Worm (Caenorhabditis elegans) whole organism, L2 larva: ENCODE measurements around the gene urb-1.
A peak's percentile ranks its signal among the peaks of the same experiment; 100 is the strongest.

Source experiments
- C34F6.9 ChIP-seq: fragments of 150-350 bp; optimal IDR thresholded peaks from 2 replicates; lab custom pipeline; 2014; ENCODE audit warnings: missing biosample characterization, missing genetic modification characterization
- F13H6.1 ChIP-seq: sonication (generic microtip); optimal IDR thresholded peaks from 2 replicates; lab custom pipeline; 2016; ENCODE audit warnings: missing genetic modification characterization, missing compliant biosample characterization
- Y55F3AM.14 ChIP-seq: fragments of 200-800 bp; sonication (Bioruptor generic); optimal IDR thresholded peaks from 2 replicates; lab custom pipeline; 2018; ENCODE audit warnings: mild to moderate bottlenecking, missing genetic modification characterization, missing compliant biosample characterization
- ZK546.5 ChIP-seq: sonication (generic microtip); optimal IDR thresholded peaks from 2 replicates; lab custom pipeline; 2017; ENCODE audit warnings: missing biosample characterization, missing genetic modification characterization
- alr-1 ChIP-seq: fragments of 150-350 bp; optimal IDR thresholded peaks from 2 replicates; lab custom pipeline; 2014; ENCODE audit warnings: missing biosample characterization, missing genetic modification characterization
- aly-2 ChIP-seq: fragments of 150-350 bp; optimal IDR thresholded peaks from 2 replicates; lab custom pipeline; 2014; ENCODE audit warnings: missing biosample characterization, missing genetic modification characterization
- ama-1 ChIP-seq: fragments of 150-350 bp; optimal IDR thresholded peaks from 2 replicates; lab custom pipeline; 2018; ENCODE audit warnings: inconsistent platforms
- blmp-1 ChIP-seq: sonication (generic microtip); optimal IDR thresholded peaks from 2 replicates; lab custom pipeline; 2017; ENCODE audit warnings: missing genetic modification characterization, mild to moderate bottlenecking, missing compliant biosample characterization, antibody characterized with exemption, moderate library complexity; ENCODE audit not compliant: insufficient read depth
- ceh-16 ChIP-seq: fragments of 150-350 bp; optimal IDR thresholded peaks from 2 replicates; lab custom pipeline; 2014; ENCODE audit warnings: missing biosample characterization, missing genetic modification characterization
- ceh-82 ChIP-seq: fragments of 150-350 bp; optimal IDR thresholded peaks from 2 replicates; lab custom pipeline; 2014; ENCODE audit warnings: missing biosample characterization, missing genetic modification characterization
- crh-2 ChIP-seq: sonication (generic microtip); optimal IDR thresholded peaks from 2 replicates; lab custom pipeline; 2017; ENCODE audit warnings: missing biosample characterization, missing genetic modification characterization
- dmd-4 ChIP-seq: sonication (generic microtip); optimal IDR thresholded peaks from 2 replicates; lab custom pipeline; 2017; ENCODE audit warnings: missing biosample characterization, missing genetic modification characterization
- elt-1 ChIP-seq: fragments of 150-350 bp; optimal IDR thresholded peaks from 2 replicates; lab custom pipeline; 2014; ENCODE audit warnings: missing biosample characterization, missing genetic modification characterization
- elt-3 ChIP-seq: sonication (generic microtip); optimal IDR thresholded peaks from 2 replicates; lab custom pipeline; 2017; ENCODE audit warnings: missing biosample characterization, missing genetic modification characterization
- fos-1 ChIP-seq: fragments of 150-350 bp; optimal IDR thresholded peaks from 2 replicates; lab custom pipeline; 2014; ENCODE audit warnings: missing biosample characterization, missing genetic modification characterization
- gmeb-1 ChIP-seq: fragments of 150-350 bp; optimal IDR thresholded peaks from 2 replicates; lab custom pipeline; 2014; ENCODE audit warnings: missing biosample characterization, missing genetic modification characterization
- lin-11 ChIP-seq: fragments of 150-350 bp; sonication (generic microtip); optimal IDR thresholded peaks from 2 replicates; lab custom pipeline; 2014; ENCODE audit warnings: missing biosample characterization, missing genetic modification characterization, inconsistent platforms, mixed read lengths
- lin-13 ChIP-seq: fragments of 150-350 bp; optimal IDR thresholded peaks from 2 replicates; lab custom pipeline; 2014; ENCODE audit warnings: missing biosample characterization, missing genetic modification reagents, missing genetic modification characterization
- lin-39 ChIP-seq: fragments of 150-350 bp; optimal IDR thresholded peaks from 2 replicates; lab custom pipeline; 2014; ENCODE audit warnings: missing biosample characterization, missing genetic modification reagents, missing genetic modification characterization
- lsy-2 ChIP-seq, 2 experiments: fragments of 150-350 bp in 1 of 2; sonication (generic microtip) in 1 of 2; optimal IDR thresholded peaks; 2 replicates each; lab custom pipeline; 2014 to 2017; ENCODE audit warnings: missing biosample characterization in 2 of 2, missing genetic modification characterization in 2 of 2
- mbf-1 ChIP-seq: sonication (generic microtip); optimal IDR thresholded peaks from 2 replicates; lab custom pipeline; 2017; ENCODE audit warnings: missing biosample characterization, missing genetic modification characterization
- mdl-1 ChIP-seq, 2 experiments: fragments of 150-350 bp in 1 of 2; sonication (generic microtip) in 1 of 2; optimal IDR thresholded peaks; 2 replicates each; lab custom pipeline; 2017; ENCODE audit warnings: missing biosample characterization in 2 of 2, missing genetic modification characterization in 2 of 2
- nhr-10 ChIP-seq: sonication (generic microtip); optimal IDR thresholded peaks from 2 replicates; lab custom pipeline; 2017; ENCODE audit warnings: missing biosample characterization, missing genetic modification characterization
- nhr-11 ChIP-seq: fragments of 150-350 bp; optimal IDR thresholded peaks from 2 replicates; lab custom pipeline; 2014; ENCODE audit warnings: missing biosample characterization, missing genetic modification characterization
- nhr-12 ChIP-seq: fragments of 150-350 bp; optimal IDR thresholded peaks from 2 replicates; lab custom pipeline; 2014; ENCODE audit warnings: missing biosample characterization, missing genetic modification characterization
- nhr-129 ChIP-seq: fragments of 150-350 bp; optimal IDR thresholded peaks from 2 replicates; lab custom pipeline; 2014; ENCODE audit warnings: missing biosample characterization, missing genetic modification characterization
- nhr-21 ChIP-seq: fragments of 150-350 bp; optimal IDR thresholded peaks from 2 replicates; lab custom pipeline; 2014; ENCODE audit warnings: missing biosample characterization, missing genetic modification characterization
- nhr-23 ChIP-seq: fragments of 150-350 bp; optimal IDR thresholded peaks from 2 replicates; lab custom pipeline; 2014; ENCODE audit warnings: missing biosample characterization, missing genetic modification reagents, missing genetic modification characterization
- nhr-237 ChIP-seq: fragments of 150-350 bp; optimal IDR thresholded peaks from 2 replicates; lab custom pipeline; 2014; ENCODE audit warnings: missing biosample characterization, missing genetic modification characterization
- nhr-25 ChIP-seq: fragments of 150-350 bp; sonication (generic microtip); optimal IDR thresholded peaks from 3 replicates; lab custom pipeline; 2014; ENCODE audit warnings: missing biosample characterization, missing genetic modification characterization
- nhr-77 ChIP-seq: fragments of 150-350 bp; optimal IDR thresholded peaks from 2 replicates; lab custom pipeline; 2014; ENCODE audit warnings: missing biosample characterization, missing genetic modification characterization
- peb-1 ChIP-seq: fragments of 150-350 bp; optimal IDR thresholded peaks from 2 replicates; lab custom pipeline; 2014; ENCODE audit warnings: missing biosample characterization, missing genetic modification characterization
- sem-4 ChIP-seq: fragments of 150-350 bp; optimal IDR thresholded peaks from 2 replicates; lab custom pipeline; 2014; ENCODE audit warnings: missing biosample characterization, missing genetic modification reagents, missing genetic modification characterization
- sma-3 ChIP-seq: sonication (generic microtip); optimal IDR thresholded peaks from 2 replicates; lab custom pipeline; 2016; ENCODE audit warnings: missing genetic modification reagents, missing genetic modification characterization, missing compliant biosample characterization
- sma-9 ChIP-seq, 2 experiments: fragments of 150-350 bp in 1 of 2; sonication (generic microtip) in 1 of 2; optimal IDR thresholded peaks; 2 replicates each; lab custom pipeline; 2014 to 2016; ENCODE audit warnings: missing genetic modification characterization in 2 of 2, mild to moderate bottlenecking in 1 of 2, missing biosample characterization in 1 of 2, missing compliant biosample characterization in 1 of 2, missing genetic modification reagents in 1 of 2, moderate library complexity in 1 of 2
- snpc-4 ChIP-seq: fragments of 150-350 bp; optimal IDR thresholded peaks from 2 replicates; lab custom pipeline; 2014; ENCODE audit warnings: missing biosample characterization, missing genetic modification characterization
- unc-39 ChIP-seq: fragments of 150-350 bp; optimal IDR thresholded peaks from 2 replicates; lab custom pipeline; 2014; ENCODE audit warnings: missing biosample characterization, missing genetic modification characterization
- unc-55 ChIP-seq: fragments of 150-350 bp; sonication (generic microtip); optimal IDR thresholded peaks from 3 replicates; lab custom pipeline; 2014; ENCODE audit warnings: missing biosample characterization, missing genetic modification reagents, missing genetic modification characterization
- unc-62 ChIP-seq: fragments of 150-350 bp; optimal IDR thresholded peaks from 2 replicates; lab custom pipeline; 2014; ENCODE audit warnings: missing biosample characterization, missing genetic modification reagents, missing genetic modification characterization
- zag-1 ChIP-seq: fragments of 150-350 bp; optimal IDR thresholded peaks from 2 replicates; lab custom pipeline; 2014; ENCODE audit warnings: missing biosample characterization, missing genetic modification characterization
- ztf-1 ChIP-seq: fragments of 200-800 bp; sonication (Bioruptor generic); conservative IDR thresholded peaks from 2 replicates; pipeline ENCODE4 v1.3.6; 2022; ENCODE audit warnings: missing genetic modification characterization, missing compliant biosample characterization
- ztf-11 ChIP-seq: sonication (generic microtip); optimal IDR thresholded peaks from 2 replicates; lab custom pipeline; 2017; ENCODE audit warnings: missing biosample characterization, missing genetic modification characterization
- ztf-4 ChIP-seq: fragments of 150-350 bp; optimal IDR thresholded peaks from 2 replicates; lab custom pipeline; 2014; ENCODE audit warnings: missing biosample characterization, missing genetic modification characterization

The urb-1 gene

ce11 chrV:6433446-6434178 is 9.7 kb upstream of the urb-1 start, which contains the start of the genes gad-1 and erfa-1:
Gene gad-1, minus strand, starts transcription at chrV:6433496.
Gene erfa-1, plus strand, starts transcription at chrV:6434128.
- TF ChIP-seq mbf-1 (tag; lab: Kevin White, UChicago): no peak
- no peak for TF ChIP-seq dmd-4 (tag; lab: Kevin White, UChicago)
- TF ChIP-seq ZK546.5: no peak
- no peak for TF ChIP-seq fos-1 (tag; lab: Kevin White, UChicago)
- TF ChIP-seq lin-13: peak; percentile 24
- no peak for TF ChIP-seq nhr-12
- TF ChIP-seq nhr-25 (tag; lab: Kevin White, UChicago): peak; percentile 38
- TF ChIP-seq elt-1 (tag; lab: Kevin White, UChicago): no peak
- no peak for TF ChIP-seq nhr-10 (tag; lab: Kevin White, UChicago)
- no peak for TF ChIP-seq Y55F3AM.14 (GFP tag; lab: Kevin White, UChicago)
- no peak for TF ChIP-seq zag-1
- no peak for TF ChIP-seq elt-3 (tag; lab: Kevin White, UChicago)
- peak; percentile 71 for TF ChIP-seq nhr-129 (tag; lab: Kevin White, UChicago)
- TF ChIP-seq sma-9 (GFP tag; optimal IDR thresholded peaks at IDR 0.05; lab: Kevin White, UChicago): peak; percentile 60
- no peak for TF ChIP-seq sma-9 (tag; optimal IDR thresholded peaks at IDR 0.05; lab: Kevin White, UChicago)
- no peak for TF ChIP-seq gmeb-1 (tag; lab: Kevin White, UChicago)
- TF ChIP-seq peb-1 (tag; lab: Kevin White, UChicago): no peak
- TF ChIP-seq ceh-16 (tag; lab: Kevin White, UChicago): no peak
- no peak for TF ChIP-seq ztf-4
- no peak for TF ChIP-seq nhr-11 (tag; lab: Kevin White, UChicago)
- peak; percentile 65 for TF ChIP-seq crh-2 (tag; lab: Kevin White, UChicago)
- no peak for TF ChIP-seq lin-39 (tag; lab: Kevin White, UChicago)
- no peak for TF ChIP-seq nhr-77 (tag; lab: Kevin White, UChicago)
- TF ChIP-seq F13H6.1 (tag; lab: Kevin White, UChicago): peak; percentile 2
- TF ChIP-seq alr-1 (tag; lab: Kevin White, UChicago): no peak
- TF ChIP-seq snpc-4 (tag; lab: Kevin White, UChicago): no peak
- TF ChIP-seq lsy-2 (tag; optimal IDR thresholded peaks at IDR 0.05; lab: Kevin White, UChicago): peak; percentile 24 to 91
- no peak for TF ChIP-seq blmp-1 (tag; lab: Kevin White, UChicago)
- no peak for TF ChIP-seq ztf-11 (tag; lab: Kevin White, UChicago)
- no peak for TF ChIP-seq nhr-237 (tag; lab: Kevin White, UChicago)
- no peak for TF ChIP-seq unc-39
- peak; percentile 84 for TF ChIP-seq unc-55
- TF ChIP-seq sem-4 (tag; lab: Kevin White, UChicago): no peak
- TF ChIP-seq lin-11 (tag; lab: Kevin White, UChicago): peak; percentile 16
- no peak for TF ChIP-seq nhr-23
- peak; percentile 60 for TF ChIP-seq C34F6.9 (tag; lab: Kevin White, UChicago)
- TF ChIP-seq ceh-82 (tag; lab: Kevin White, UChicago): no peak
- TF ChIP-seq ama-1 (lab: Kevin White, UChicago): no peak
- peak; percentile 26 for TF ChIP-seq sma-3 (GFP tag; lab: Kevin White, UChicago)
- no peak for TF ChIP-seq mdl-1 (tag; optimal IDR thresholded peaks at IDR 0.05; lab: Kevin White, UChicago)
- TF ChIP-seq ztf-1 (GFP tag; lab: Robert Waterston, UW): no peak
- TF ChIP-seq nhr-21 (tag; lab: Kevin White, UChicago): peak; percentile 46
- no peak for TF ChIP-seq aly-2
- TF ChIP-seq unc-62 (GFP tag; lab: Kevin White, UChicago): no peak
